Fruit fly (Drosophila melanogaster) S2 (cell line): ENCODE measurements around the gene Vha36-3.

Experiments
- CG8478 ChIP-seq: fragments of >200 bp; optimal IDR thresholded peaks from 2 replicates; lab custom pipeline; 2018
- CTCF ChIP-seq, 2 experiments: fragments of >200 bp; optimal IDR thresholded peaks; 2 replicates each; lab custom pipeline; 2018

DNA sequence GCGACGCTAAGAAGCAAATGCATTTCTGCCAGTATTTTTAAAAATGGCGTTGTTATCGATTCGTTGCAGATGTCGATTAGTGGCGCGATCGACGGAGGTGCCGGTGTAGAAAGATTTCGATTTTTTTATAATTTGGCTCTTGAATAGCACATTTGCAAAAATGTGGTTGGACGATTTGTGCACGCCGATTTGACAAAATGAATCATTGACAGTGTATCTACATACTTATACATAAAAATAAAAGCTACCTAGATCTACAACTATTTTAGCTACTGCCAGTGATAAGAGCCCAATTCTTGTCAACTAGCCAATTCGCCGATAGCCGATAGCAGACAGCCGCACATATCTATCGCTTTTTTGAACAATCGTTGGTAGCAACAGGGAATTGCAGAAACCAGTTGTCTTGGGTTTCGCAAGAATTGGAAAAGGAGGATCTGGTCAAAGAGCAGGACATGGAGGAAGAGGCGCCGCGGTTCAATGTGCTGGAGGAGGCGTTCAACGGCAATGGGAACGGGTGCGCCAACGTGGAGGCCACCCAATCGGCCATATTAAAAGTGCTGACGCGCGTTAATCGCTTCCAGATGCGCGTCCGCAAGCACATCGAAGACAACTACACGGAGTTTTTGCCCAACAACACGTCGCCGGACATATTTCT lies 23.6 kb upstream of the Vha36-3 start, which contains the start of the genes Klp3A and Zw10:
- no peak for TF ChIP-seq CG8478 (lab: Kevin White, UChicago)
- TF ChIP-seq CTCF (optimal IDR thresholded peaks at IDR 0.05; lab: Kevin White, UChicago): no peak
